Worm (Caenorhabditis elegans) whole organism, L2 larva: ENCODE measurements around the gene aqp-8.

Experiments
- F13H6.1 ChIP-seq: sonication (generic microtip); optimal IDR thresholded peaks from 2 replicates; lab custom pipeline; 2016; ENCODE audit warnings: missing genetic modification characterization, missing compliant biosample characterization
- R02D3.7 ChIP-seq: fragments of 150-350 bp; optimal IDR thresholded peaks from 2 replicates; lab custom pipeline; 2014; ENCODE audit warnings: missing biosample characterization, missing genetic modification characterization
- aly-2 ChIP-seq: fragments of 150-350 bp; optimal IDR thresholded peaks from 2 replicates; lab custom pipeline; 2014; ENCODE audit warnings: missing biosample characterization, missing genetic modification characterization
- ama-1 ChIP-seq: fragments of 150-350 bp; optimal IDR thresholded peaks from 2 replicates; lab custom pipeline; 2018; ENCODE audit warnings: inconsistent platforms
- blmp-1 ChIP-seq: sonication (generic microtip); optimal IDR thresholded peaks from 2 replicates; lab custom pipeline; 2017; ENCODE audit warnings: missing genetic modification characterization, mild to moderate bottlenecking, missing compliant biosample characterization, antibody characterized with exemption, moderate library complexity; ENCODE audit not compliant: insufficient read depth
- fos-1 ChIP-seq: fragments of 150-350 bp; optimal IDR thresholded peaks from 2 replicates; lab custom pipeline; 2014; ENCODE audit warnings: missing biosample characterization, missing genetic modification characterization
- lin-39 ChIP-seq: fragments of 150-350 bp; optimal IDR thresholded peaks from 2 replicates; lab custom pipeline; 2014; ENCODE audit warnings: missing biosample characterization, missing genetic modification reagents, missing genetic modification characterization
- mdl-1 ChIP-seq, 2 experiments: fragments of 150-350 bp in 1 of 2; sonication (generic microtip) in 1 of 2; optimal IDR thresholded peaks; 2 replicates each; lab custom pipeline; 2017; ENCODE audit warnings: missing biosample characterization in 2 of 2, missing genetic modification characterization in 2 of 2
- nhr-12 ChIP-seq: fragments of 150-350 bp; optimal IDR thresholded peaks from 2 replicates; lab custom pipeline; 2014; ENCODE audit warnings: missing biosample characterization, missing genetic modification characterization
- nhr-237 ChIP-seq: fragments of 150-350 bp; optimal IDR thresholded peaks from 2 replicates; lab custom pipeline; 2014; ENCODE audit warnings: missing biosample characterization, missing genetic modification characterization
- nhr-77 ChIP-seq: fragments of 150-350 bp; optimal IDR thresholded peaks from 2 replicates; lab custom pipeline; 2014; ENCODE audit warnings: missing biosample characterization, missing genetic modification characterization
- skn-1 ChIP-seq: sonication (generic microtip); optimal IDR thresholded peaks from 2 replicates; lab custom pipeline; 2017; ENCODE audit warnings: missing biosample characterization, missing genetic modification characterization
- unc-39 ChIP-seq: fragments of 150-350 bp; optimal IDR thresholded peaks from 2 replicates; lab custom pipeline; 2014; ENCODE audit warnings: missing biosample characterization, missing genetic modification characterization

ce11 chrX:4657577-4657976 is 47.2 kb downstream of the aqp-8 start:
- TF ChIP-seq aly-2 (tag; lab: Kevin White, UChicago) (no peak), R02D3.7 (tag; lab: Kevin White, UChicago) (no peak), fos-1 (tag; lab: Kevin White, UChicago) (no peak), lin-39 (tag; lab: Kevin White, UChicago) (no peak), ama-1 (lab: Kevin White, UChicago) (no peak), nhr-12 (no peak), F13H6.1 (tag; lab: Kevin White, UChicago) (no peak), blmp-1 (tag; lab: Kevin White, UChicago) (no peak), nhr-237 (tag; lab: Kevin White, UChicago) (no peak), mdl-1 (tag; optimal IDR thresholded peaks at IDR 0.05; lab: Kevin White, UChicago) (no peak), nhr-77 (no peak), unc-39 (no peak), skn-1 (tag; lab: Kevin White, UChicago) (no peak)
